Worm (Caenorhabditis elegans): ENCODE data around the gene bath-23.

Gene bath-23

ce11 chrII:3349820-3350291 is 21.3 kb upstream of the bath-23 start, which contains the start of gene F14D2.8:
TSS of gene F14D2.8 (minus strand) at chrII:3349870.
- no peak for TF ChIP-seq him-1 (tag; optimal IDR thresholded peaks at IDR 0.05)

- no peak for TF ChIP-seq W03F9.2 (tag; optimal IDR thresholded peaks at IDR 0.05)
- TF ChIP-seq him-1 (tag; optimal IDR thresholded peaks at IDR 0.05), result no peak
- no peak for TF ChIP-seq dao-5 (tag; optimal IDR thresholded peaks at IDR 0.05)
Measured at ce11 chrII:3358834-3359233, 12.3 kb upstream of the bath-23 start, which contains the start of the genes lido-14 and bath-27. TSS of gene lido-14 (plus strand) at chrII:3359134. TSS of gene bath-27 (plus strand) at chrII:3359139.

DNA sequence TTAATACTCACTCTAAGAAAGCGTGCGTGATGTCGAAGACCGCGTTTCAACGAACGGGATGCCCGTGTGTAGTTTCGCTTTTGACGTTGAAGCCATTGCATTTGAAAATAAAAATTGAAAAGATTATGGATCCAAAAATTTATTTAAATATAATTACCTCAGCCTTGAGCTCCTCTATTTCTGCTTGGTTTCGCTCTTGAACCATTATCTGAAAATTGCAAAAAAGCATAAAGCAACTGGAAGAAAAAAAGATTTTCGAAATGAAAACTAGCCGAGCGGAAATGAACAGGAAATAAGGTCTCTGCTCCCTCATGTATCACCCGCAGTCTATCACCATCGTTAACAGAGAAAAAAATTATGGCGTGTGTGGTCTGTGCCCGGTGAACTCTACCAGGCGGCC is 4.0 kb upstream of the bath-23 start, which contains the start of gene Y49F6C.6:
Y49F6C.6 (minus strand) TSS at position 101 of the 400 bp plus-strand sequence.
- TF ChIP-seq him-1 (tag; optimal IDR thresholded peaks at IDR 0.05), result no peak
- no peak for TF ChIP-seq dao-5 (tag; optimal IDR thresholded peaks at IDR 0.05)
- TF ChIP-seq W03F9.2 (tag; optimal IDR thresholded peaks at IDR 0.05), result no peak

DNA sequence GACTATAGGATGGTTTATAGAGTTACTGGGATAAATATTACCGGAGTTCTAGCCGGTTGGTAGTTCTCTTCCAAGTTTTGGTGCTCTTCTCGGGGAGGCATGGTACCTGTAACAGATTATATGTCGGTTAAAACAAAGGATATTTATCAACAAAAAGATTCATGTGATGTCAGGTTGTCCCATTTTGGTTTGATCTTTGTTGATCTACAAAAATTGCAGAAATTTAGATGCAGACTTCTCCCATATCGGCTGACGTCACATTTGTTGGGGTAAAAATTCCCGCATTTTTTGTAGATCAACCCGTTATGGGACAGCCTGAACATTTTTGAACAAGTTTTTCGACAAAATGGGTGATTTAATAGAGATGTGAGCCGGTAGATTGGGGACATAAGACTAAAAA is 3.0 kb upstream of the bath-23 start, which contains the start of gene Y49F6C.7:
Y49F6C.7 (minus strand) TSS at position 101 of the 400 bp plus-strand sequence.
- TF ChIP-seq W03F9.2 (tag; optimal IDR thresholded peaks at IDR 0.05) (no peak), him-1 (tag; optimal IDR thresholded peaks at IDR 0.05) (no peak), dao-5 (tag; optimal IDR thresholded peaks at IDR 0.05) (no peak)

DNA sequence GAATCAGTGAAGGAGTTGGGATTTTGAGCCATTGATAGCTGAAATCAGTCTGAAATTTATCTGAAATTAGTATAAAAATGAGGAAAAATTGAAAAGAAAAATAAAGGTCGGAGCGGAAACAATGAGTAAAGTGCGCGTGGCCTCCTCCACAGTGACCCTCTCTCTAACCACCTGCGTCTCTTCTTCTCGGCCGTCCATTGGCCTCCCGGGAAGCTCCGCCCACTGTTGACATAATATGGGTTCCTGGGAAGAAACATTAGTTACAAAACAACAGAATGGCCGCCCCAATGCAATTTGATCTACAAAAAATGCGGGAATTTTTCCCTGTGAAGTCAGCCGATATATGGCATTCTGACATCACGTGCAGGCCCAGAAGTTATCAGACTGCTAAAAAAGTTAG is 1.0 kb upstream of the bath-23 start, which contains the start of gene Y49F6C.8:
Y49F6C.8 (minus strand) TSS at position 51 of the 400 bp plus-strand sequence.
- TF ChIP-seq W03F9.2 (tag; optimal IDR thresholded peaks at IDR 0.05) (no peak), dao-5 (tag; optimal IDR thresholded peaks at IDR 0.05) (no peak), him-1 (tag; optimal IDR thresholded peaks at IDR 0.05) (no peak)

- no peak for TF ChIP-seq W03F9.2 (tag; optimal IDR thresholded peaks at IDR 0.05)
- no peak for TF ChIP-seq him-1 (tag; optimal IDR thresholded peaks at IDR 0.05)
- no peak for TF ChIP-seq dao-5 (tag; optimal IDR thresholded peaks at IDR 0.05)
Measured at ce11 chrII:3373875-3374274, 2.8 kb downstream of the bath-23 start.

DNA sequence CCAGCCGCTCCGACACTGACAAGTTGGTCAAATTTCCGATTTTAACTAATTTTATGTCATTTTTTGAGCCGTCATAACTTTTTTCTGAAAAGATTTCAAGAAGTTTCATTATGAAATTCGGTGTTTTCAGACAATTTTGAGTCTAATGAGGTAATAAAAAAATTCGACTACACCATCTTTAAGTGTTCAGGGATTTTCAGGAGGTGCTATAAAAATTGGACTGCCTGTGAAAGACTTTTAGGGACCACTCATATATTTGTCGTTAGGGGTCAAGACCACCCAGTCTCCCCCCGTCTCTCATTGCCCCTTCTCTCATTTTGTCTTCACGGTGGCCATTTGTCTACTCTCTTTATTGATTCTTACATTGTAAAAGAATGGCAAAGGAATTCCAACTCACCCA is 3.7 kb downstream of the bath-23 start, which contains the start of gene bath-10:
bath-10 (plus strand) TSS at position 301 of the 400 bp plus-strand sequence.
- no peak for TF ChIP-seq dao-5 (tag; optimal IDR thresholded peaks at IDR 0.05)
- no peak for TF ChIP-seq him-1 (tag; optimal IDR thresholded peaks at IDR 0.05)
- no peak for TF ChIP-seq W03F9.2 (tag; optimal IDR thresholded peaks at IDR 0.05)

DNA sequence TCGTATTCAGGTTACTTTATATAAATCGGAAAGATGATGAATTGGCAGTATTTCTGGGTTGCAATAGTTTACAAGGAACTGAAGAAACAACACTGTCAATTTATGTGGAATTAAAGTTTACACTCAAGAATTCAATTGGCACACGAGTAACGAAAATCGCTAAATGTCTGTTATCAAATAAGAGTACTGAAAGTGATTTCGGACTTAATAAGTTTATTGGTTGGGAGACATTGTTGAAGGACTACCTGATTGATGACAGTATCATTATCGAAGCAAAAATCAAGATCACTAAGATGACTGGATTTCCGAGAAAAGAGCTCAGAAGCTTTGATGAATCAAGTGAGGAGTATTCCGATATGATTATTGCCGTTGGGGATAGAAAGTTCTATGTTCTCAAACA is 4.2 kb downstream of the bath-23 start:
- TF ChIP-seq him-1 (tag; optimal IDR thresholded peaks at IDR 0.05) (no peak), dao-5 (tag; optimal IDR thresholded peaks at IDR 0.05) (no peak), W03F9.2 (tag; optimal IDR thresholded peaks at IDR 0.05) (no peak)

ce11 chrII:3376789-3377188 is 5.7 kb downstream of the bath-23 start, which contains the start of gene bath-9:
TSS of gene bath-9 (plus strand) at chrII:3377089.
- TF ChIP-seq W03F9.2 (tag; optimal IDR thresholded peaks at IDR 0.05) (no peak), him-1 (tag; optimal IDR thresholded peaks at IDR 0.05) (no peak), dao-5 (tag; optimal IDR thresholded peaks at IDR 0.05) (no peak)

ce11 chrII:3378275-3378674 is 7.2 kb downstream of the bath-23 start, which contains the start of gene Y49F6C.2:
TSS of gene Y49F6C.2 (plus strand) at chrII:3378575.
- TF ChIP-seq dao-5 (tag; optimal IDR thresholded peaks at IDR 0.05), result no peak
- TF ChIP-seq him-1 (tag; optimal IDR thresholded peaks at IDR 0.05), result no peak
- no peak for TF ChIP-seq W03F9.2 (tag; optimal IDR thresholded peaks at IDR 0.05)

- TF ChIP-seq W03F9.2 (tag; optimal IDR thresholded peaks at IDR 0.05) (no peak), him-1 (tag; optimal IDR thresholded peaks at IDR 0.05) (no peak)
Measured at ce11 chrII:3381510-3381909, 10.4 kb downstream of the bath-23 start, which contains the start of gene T06D4.1. TSS of gene T06D4.1 (plus strand) at chrII:3381830.

- TF ChIP-seq dao-5 (tag; optimal IDR thresholded peaks at IDR 0.05) (no peak), W03F9.2 (tag; optimal IDR thresholded peaks at IDR 0.05) (no peak), him-1 (tag; optimal IDR thresholded peaks at IDR 0.05) (no peak)
Measured at ce11 chrII:3383116-3383515, 12.0 kb downstream of the bath-23 start.

DNA sequence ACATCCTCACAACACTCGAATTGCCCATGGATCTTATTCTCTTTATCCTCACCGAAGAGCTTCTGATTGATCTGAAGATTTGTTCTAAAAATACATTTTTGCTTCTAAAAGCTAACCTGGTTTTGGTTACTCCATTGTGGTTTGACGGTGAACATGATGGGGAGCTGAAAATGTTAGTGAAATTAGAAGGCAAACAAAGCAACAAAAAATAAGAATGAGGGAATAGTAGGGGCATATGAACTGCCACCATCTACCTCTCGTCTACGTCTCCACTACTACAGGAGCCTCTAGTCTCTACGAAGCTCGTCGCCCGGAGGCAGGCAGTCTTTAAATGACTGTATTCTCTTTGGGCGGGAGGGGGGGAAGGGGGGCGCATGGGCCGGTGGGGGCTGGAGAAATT is 14.6 kb downstream of the bath-23 start, which contains the start of gene T06D4.2:
T06D4.2 (minus strand) TSS at position 170 of the 400 bp plus-strand sequence.
- TF ChIP-seq him-1 (tag; optimal IDR thresholded peaks at IDR 0.05) (no peak), W03F9.2 (tag; optimal IDR thresholded peaks at IDR 0.05) (no peak), dao-5 (tag; optimal IDR thresholded peaks at IDR 0.05) (no peak)

ce11 chrII:3387503-3387902 is 16.4 kb downstream of the bath-23 start, which contains the start of gene T06D4.6:
TSS of gene T06D4.6 (minus strand) at chrII:3387603.
- TF ChIP-seq him-1 (tag; optimal IDR thresholded peaks at IDR 0.05) (no peak), W03F9.2 (tag; optimal IDR thresholded peaks at IDR 0.05) (no peak), dao-5 (tag; optimal IDR thresholded peaks at IDR 0.05) (no peak)

DNA sequence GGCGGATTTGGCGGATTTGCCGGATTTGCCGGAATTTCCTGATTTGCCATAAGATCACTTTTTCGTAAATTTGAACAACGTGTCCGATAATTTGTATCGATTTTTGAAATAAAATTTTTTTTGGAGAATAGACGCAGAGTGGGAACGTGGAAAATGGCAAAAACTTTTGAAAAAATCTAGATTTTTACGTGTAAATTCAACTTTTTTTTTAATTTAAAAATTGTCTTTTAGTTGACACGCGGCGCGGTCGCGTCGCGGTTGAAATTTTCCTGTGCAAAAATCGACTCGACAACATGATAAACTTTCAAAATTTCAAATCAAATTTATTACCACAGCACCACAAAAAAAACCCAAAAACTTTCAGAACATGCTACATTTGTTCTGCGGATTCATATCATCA is 24.4 kb downstream of the bath-23 start, which contains the start of gene nep-20:
nep-20 (minus strand) TSS at position 101 of the 400 bp plus-strand sequence.
- TF ChIP-seq him-1 (tag; optimal IDR thresholded peaks at IDR 0.05) (no peak), W03F9.2 (tag; optimal IDR thresholded peaks at IDR 0.05) (no peak), dao-5 (tag; optimal IDR thresholded peaks at IDR 0.05) (no peak)

Data from whole organism, L4/young adult.